Worm (Caenorhabditis elegans): ENCODE data around the gene B0564.2.

- TF ChIP-seq F13H6.1 (tag; optimal IDR thresholded peaks at IDR 0.05) (no peak), fkh-10 (GFP tag; optimal IDR thresholded peaks at IDR 0.05) (no peak), C08G9.2 (tag; optimal IDR thresholded peaks at IDR 0.05) (no peak), pha-4 (tag; optimal IDR thresholded peaks at IDR 0.05) (no peak), nhr-11 (tag; optimal IDR thresholded peaks at IDR 0.05) (no peak), sox-4 (tag; optimal IDR thresholded peaks at IDR 0.05) (no peak), dmd-4 (tag; optimal IDR thresholded peaks at IDR 0.05; ENCODE audit: borderline replicate concordance) (no peak), ceh-24 (tag; optimal IDR thresholded peaks at IDR 0.05) (no peak), unc-42 (tag; optimal IDR thresholded peaks at IDR 0.05) (peak; percentile 95), ceh-2 (tag; optimal IDR thresholded peaks at IDR 0.05) (no peak), T23F11.4 (GFP tag; optimal IDR thresholded peaks at IDR 0.05) (no peak)
Observed at ce11 chrIV:13098652-13099051, 8.8 kb upstream of the B0564.2 start, which contains the start of the genes dli-1, tin-9.2 and exos-4.1.
